Fruit fly (Drosophila melanogaster) whole organism, embryonic: Measurements from ENCODE around the gene Abl.

Experiments used
- BtbVII ChIP-seq: fragments of 200-800 bp; sonication (Bioruptor generic); optimal IDR thresholded peaks from 3 replicates; lab custom pipeline; 2017; ENCODE audit warnings: missing biosample characterization, mild to moderate bottlenecking, missing genetic modification characterization
- CG10959 ChIP-seq: fragments of 200-800 bp; sonication (Bioruptor generic); IDR thresholded peaks from 2 replicates; pipeline ENCODE4 v1.3.6; 2022; ENCODE audit warnings: missing biosample characterization, missing genetic modification characterization
- CG10979 ChIP-seq: fragments of 200-800 bp; sonication (Bioruptor generic); optimal IDR thresholded peaks from 2 replicates; lab custom pipeline; 2018; ENCODE audit warnings: missing biosample characterization, mild to moderate bottlenecking, missing genetic modification characterization, moderate library complexity
- CG11695 ChIP-seq: fragments of 200-800 bp; sonication (Bioruptor generic); IDR thresholded peaks from 3 replicates; pipeline ENCODE4 v1.3.6; 2022; ENCODE audit warnings: missing biosample characterization, missing genetic modification characterization
- CG14965 ChIP-seq: fragments of 200-800 bp; sonication (Bioruptor generic); optimal IDR thresholded peaks from 2 replicates; lab custom pipeline; 2016; ENCODE audit warnings: missing biosample characterization, missing genetic modification characterization, borderline replicate concordance
- CG16813 ChIP-seq: fragments of 200-800 bp; sonication (Bioruptor generic); IDR thresholded peaks from 3 replicates; pipeline ENCODE4 v1.3.6; 2022; ENCODE audit warnings: missing biosample characterization, missing genetic modification characterization; ENCODE audit not compliant: partially characterized antibody
- CG18476 ChIP-seq: fragments of 200-800 bp; sonication (Bioruptor generic); optimal IDR thresholded peaks from 2 replicates; lab custom pipeline; 2016; ENCODE audit warnings: missing biosample characterization, mild to moderate bottlenecking, missing genetic modification characterization
- CG2116 ChIP-seq: fragments of 200-800 bp; sonication (Bioruptor generic); optimal IDR thresholded peaks from 3 replicates; lab custom pipeline; 2018; ENCODE audit warnings: missing biosample characterization, mild to moderate bottlenecking, missing genetic modification characterization
- CG2678 ChIP-seq: fragments of 200-800 bp; sonication (Bioruptor generic); optimal IDR thresholded peaks from 3 replicates; lab custom pipeline; 2019; ENCODE audit warnings: missing biosample characterization, mild to moderate bottlenecking, missing genetic modification characterization, moderate library complexity
- CG2875 ChIP-seq: fragments of 200-800 bp; sonication (Bioruptor generic); optimal IDR thresholded peaks from 2 replicates; lab custom pipeline; 2017; ENCODE audit warnings: missing biosample characterization, mild to moderate bottlenecking, missing genetic modification characterization, missing genetic modification reagents
- CG30403 ChIP-seq: fragments of 200-800 bp; sonication (Bioruptor generic); optimal IDR thresholded peaks from 3 replicates; lab custom pipeline; 2016; ENCODE audit warnings: missing biosample characterization, missing genetic modification characterization
- CG34224 ChIP-seq: fragments of 200-800 bp; sonication (Bioruptor generic); IDR thresholded peaks from 3 replicates; pipeline ENCODE4 v1.3.6; 2022; ENCODE audit warnings: missing biosample characterization, missing genetic modification characterization; ENCODE audit not compliant: partially characterized antibody
- CG3838 ChIP-seq: fragments of 200-800 bp; sonication (Bioruptor generic); optimal IDR thresholded peaks from 3 replicates; lab custom pipeline; 2016; ENCODE audit warnings: missing biosample characterization, missing genetic modification characterization
- CG42726 ChIP-seq: fragments of 200-800 bp; sonication (Bioruptor generic); IDR thresholded peaks from 2 replicates; pipeline ENCODE4 v1.3.6; 2022; ENCODE audit warnings: missing biosample characterization, missing genetic modification characterization; ENCODE audit not compliant: partially characterized antibody
- CG4424 ChIP-seq: fragments of 200-800 bp; sonication (Bioruptor generic); optimal IDR thresholded peaks from 3 replicates; lab custom pipeline; 2016; ENCODE audit warnings: missing biosample characterization, missing genetic modification characterization
- CG6175 ChIP-seq: fragments of 200-800 bp; sonication (Bioruptor generic); IDR thresholded peaks from 3 replicates; pipeline ENCODE4 v1.3.6; 2022; ENCODE audit warnings: missing biosample characterization, missing genetic modification characterization
- CG6813 ChIP-seq: fragments of 200-800 bp; sonication (Bioruptor generic); optimal IDR thresholded peaks from 2 replicates; lab custom pipeline; 2017; ENCODE audit warnings: missing biosample characterization, missing genetic modification characterization, mild to moderate bottlenecking, moderate library complexity, missing genetic modification reagents
- CG7372 ChIP-seq: fragments of 200-800 bp; sonication (Bioruptor generic); IDR thresholded peaks from 2 replicates; pipeline ENCODE4 v1.3.6; 2022; ENCODE audit warnings: missing biosample characterization, missing genetic modification characterization
- CG9797 ChIP-seq: fragments of 200-800 bp; sonication (Bioruptor generic); optimal IDR thresholded peaks from 3 replicates; lab custom pipeline; 2018; ENCODE audit warnings: missing biosample characterization, mild to moderate bottlenecking, missing genetic modification characterization
- CHES-1-like ChIP-seq: fragments of 200-800 bp; sonication (Bioruptor generic); optimal IDR thresholded peaks from 2 replicates; lab custom pipeline; 2016; ENCODE audit warnings: missing biosample characterization, missing genetic modification characterization
- CkIIα-i1 ChIP-seq: fragments of 200-800 bp; sonication (Bioruptor generic); IDR thresholded peaks from 2 replicates; pipeline ENCODE4 v1.3.6; 2022; ENCODE audit warnings: missing biosample characterization, missing genetic modification characterization
- Dip3 ChIP-seq: fragments of 200-800 bp; sonication (Bioruptor generic); optimal IDR thresholded peaks from 3 replicates; lab custom pipeline; 2016; ENCODE audit warnings: missing biosample characterization, missing genetic modification characterization
- Fer2 ChIP-seq: fragments of 200-800 bp; sonication (Bioruptor generic); optimal IDR thresholded peaks from 2 replicates; lab custom pipeline; 2018; ENCODE audit warnings: missing biosample characterization, mild to moderate bottlenecking, missing genetic modification characterization, moderate library complexity
- HLH3B ChIP-seq: fragments of 200-800 bp; sonication (Bioruptor generic); IDR thresholded peaks from 2 replicates; pipeline ENCODE4 v1.3.6; 2022; ENCODE audit warnings: missing biosample characterization, missing genetic modification characterization
- Meics ChIP-seq: fragments of 200-800 bp; sonication (Bioruptor generic); optimal IDR thresholded peaks from 2 replicates; lab custom pipeline; 2017; ENCODE audit warnings: missing biosample characterization, mild to moderate bottlenecking, missing genetic modification characterization
- NFAT ChIP-seq: fragments of 200-800 bp; sonication (Bioruptor generic); IDR thresholded peaks from 2 replicates; pipeline ENCODE4 v1.3.6; 2022; ENCODE audit warnings: missing biosample characterization, missing genetic modification characterization
- Oaz ChIP-seq: fragments of 200-800 bp; sonication (Bioruptor generic); IDR thresholded peaks from 2 replicates; pipeline ENCODE4 v1.3.6; 2022; ENCODE audit warnings: missing biosample characterization, missing genetic modification characterization
- ase ChIP-seq: fragments of 200-800 bp; sonication (Bioruptor generic); IDR thresholded peaks from 3 replicates; pipeline ENCODE4 v1.3.6; 2022; ENCODE audit warnings: missing biosample characterization, missing genetic modification characterization
- bowl ChIP-seq: fragments of 200-800 bp; sonication (Bioruptor generic); IDR thresholded peaks from 2 replicates; pipeline ENCODE4 v1.3.6; 2022; ENCODE audit warnings: missing biosample characterization, missing genetic modification characterization
- bsh ChIP-seq, 2 experiments: fragments of 200-800 bp; sonication (Bioruptor generic); optimal IDR thresholded peaks; 2 replicates each; lab custom pipeline; 2017 to 2018; ENCODE audit warnings: mild to moderate bottlenecking in 2 of 2, missing biosample characterization in 2 of 2, missing genetic modification characterization in 2 of 2, moderate library complexity in 1 of 2
- caup ChIP-seq: fragments of 200-800 bp; sonication (Bioruptor generic); optimal IDR thresholded peaks from 3 replicates; lab custom pipeline; 2017; ENCODE audit warnings: missing biosample characterization, mild to moderate bottlenecking, missing genetic modification characterization, moderate library complexity; ENCODE audit not compliant: severe bottlenecking
- cwo ChIP-seq: fragments of 200-800 bp; sonication (Bioruptor generic); optimal IDR thresholded peaks from 3 replicates; lab custom pipeline; 2017; ENCODE audit warnings: missing biosample characterization, missing genetic modification characterization, mild to moderate bottlenecking, moderate library complexity, missing genetic modification reagents
- danr ChIP-seq: fragments of 200-800 bp; sonication (Bioruptor generic); IDR thresholded peaks from 2 replicates; pipeline ENCODE4 v1.3.6; 2022; ENCODE audit warnings: missing biosample characterization, missing genetic modification characterization
- dpn ChIP-seq, 2 experiments: fragments of 200-800 bp; sonication (Bioruptor generic); optimal IDR thresholded peaks; 3 replicates each; lab custom pipeline; 2016; ENCODE audit warnings: missing biosample characterization in 2 of 2, missing genetic modification characterization in 2 of 2
- emc ChIP-seq: fragments of 200-800 bp; sonication (Bioruptor generic); optimal IDR thresholded peaks from 2 replicates; lab custom pipeline; 2016; ENCODE audit warnings: missing biosample characterization, missing genetic modification characterization
- ewg ChIP-seq: fragments of 200-800 bp; sonication (Bioruptor generic); optimal IDR thresholded peaks from 3 replicates; lab custom pipeline; 2017; ENCODE audit warnings: mild to moderate bottlenecking, missing biosample characterization, missing genetic modification reagents, missing genetic modification characterization
- fd64A ChIP-seq: fragments of 200-800 bp; sonication (Bioruptor generic); optimal IDR thresholded peaks from 3 replicates; lab custom pipeline; 2018; ENCODE audit warnings: missing biosample characterization, mild to moderate bottlenecking, missing genetic modification characterization
- fd96Cb ChIP-seq: fragments of 200-800 bp; sonication (Bioruptor generic); optimal IDR thresholded peaks from 2 replicates; lab custom pipeline; 2018; ENCODE audit warnings: missing biosample characterization, mild to moderate bottlenecking, missing genetic modification characterization, moderate library complexity
- grau ChIP-seq: fragments of 200-800 bp; optimal IDR thresholded peaks from 3 replicates; lab custom pipeline; 2019; ENCODE audit warnings: missing biosample characterization, mild to moderate bottlenecking, missing genetic modification characterization, moderate library complexity
- grn ChIP-seq: fragments of 200-800 bp; sonication (Bioruptor generic); optimal IDR thresholded peaks from 3 replicates; lab custom pipeline; 2017; ENCODE audit warnings: missing biosample characterization, missing genetic modification characterization
- ind ChIP-seq: fragments of 200-800 bp; sonication (Bioruptor generic); optimal IDR thresholded peaks from 3 replicates; lab custom pipeline; 2016; ENCODE audit warnings: missing biosample characterization, missing genetic modification characterization
- jigr1 ChIP-seq: fragments of 200-800 bp; sonication (Bioruptor generic); IDR thresholded peaks from 3 replicates; pipeline ENCODE4 v1.3.6; 2022; ENCODE audit warnings: missing biosample characterization, missing genetic modification characterization
- klu ChIP-seq: fragments of 200-800 bp; sonication (Bioruptor generic); IDR thresholded peaks from 2 replicates; pipeline ENCODE4 v1.3.6; 2022; ENCODE audit warnings: missing biosample characterization, missing genetic modification characterization
- lmd ChIP-seq: fragments of 200-800 bp; sonication (Bioruptor generic); IDR thresholded peaks from 2 replicates; pipeline ENCODE4 v1.3.6; 2022; ENCODE audit warnings: missing biosample characterization, missing genetic modification characterization
- odd ChIP-seq: fragments of 200-800 bp; sonication (Bioruptor generic); optimal IDR thresholded peaks from 2 replicates; lab custom pipeline; 2017; ENCODE audit warnings: missing biosample characterization, mild to moderate bottlenecking, missing genetic modification characterization
- pan ChIP-seq, 4 experiments: fragments of >200 bp in 3 of 4; fragments of 200-800 bp in 1 of 4; sonication (Bioruptor generic) in 1 of 4; optimal IDR thresholded peaks in 3 of 4; IDR thresholded peaks in 1 of 4; 2 replicates each; pipeline versions ENCODE4 v1.3.6 to Lab custom; 2017 to 2022; ENCODE audit warnings: missing biosample characterization in 2 of 4, missing genetic modification characterization in 2 of 4, mixed read lengths in 1 of 4
- peb ChIP-seq: fragments of 200-800 bp; sonication (Bioruptor generic); IDR thresholded peaks from 2 replicates; pipeline ENCODE4 v1.3.6; 2022; ENCODE audit warnings: missing biosample characterization, missing genetic modification characterization
- so ChIP-seq: fragments of 200-800 bp; sonication (Bioruptor generic); IDR thresholded peaks from 3 replicates; pipeline ENCODE4 v1.3.6; 2022; ENCODE audit warnings: missing biosample characterization, missing genetic modification characterization
- tin ChIP-seq: fragments of 200-800 bp; sonication (Bioruptor generic); optimal IDR thresholded peaks from 3 replicates; lab custom pipeline; 2016; ENCODE audit warnings: missing biosample characterization, missing genetic modification characterization
- vvl ChIP-seq: fragments of 200-800 bp; sonication (Bioruptor generic); IDR thresholded peaks from 2 replicates; pipeline ENCODE4 v1.3.6; 2022; ENCODE audit warnings: missing biosample characterization, missing genetic modification characterization
- wdn ChIP-seq: fragments of 200-800 bp; sonication (Bioruptor generic); IDR thresholded peaks from 2 replicates; pipeline ENCODE4 v1.3.6; 2022; ENCODE audit warnings: missing biosample characterization, missing genetic modification characterization

The Abl gene

DNA sequence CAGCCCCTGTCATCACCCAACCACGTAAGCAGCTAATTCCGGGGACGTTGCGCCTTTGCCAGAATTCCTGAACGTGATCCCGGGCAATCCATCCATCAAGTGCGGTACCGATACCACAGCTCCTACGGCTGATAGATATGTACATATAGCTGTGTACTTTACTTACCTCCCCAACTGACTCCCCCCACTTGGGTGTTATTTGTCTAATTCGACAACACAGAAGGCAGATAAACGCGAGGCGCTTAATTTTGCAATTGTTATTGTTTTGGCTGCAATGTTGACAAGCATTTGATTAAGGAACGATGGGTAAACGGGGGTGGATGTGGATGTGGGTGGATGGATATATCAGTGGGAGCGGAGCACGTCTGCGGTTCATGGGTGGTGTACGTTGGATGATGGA, 22.5 kb upstream of the Abl start (continued):
- TF ChIP-seq odd (GFP tag; lab: Kevin White, UChicago), result no peak
- TF ChIP-seq NFAT, result no peak
- no peak for TF ChIP-seq CG16813 (GFP tag; lab: Robert Waterston, UW)
- no peak for TF ChIP-seq CG2116 (GFP tag; lab: Kevin White, UChicago)
- no peak for TF ChIP-seq CG10959
- TF ChIP-seq CG7372 (GFP tag; lab: Robert Waterston, UW), result no peak
- TF ChIP-seq CG10979 (tag; lab: Kevin White, UChicago), result no peak
- TF ChIP-seq CG6813 (GFP tag; lab: Kevin White, UChicago), result peak; percentile 20
- peak; percentile 11 for TF ChIP-seq fd64A (GFP tag; lab: Kevin White, UChicago)
- 0 out of 2 replicates have a peak, but pooled peaks have one; percentile 20 for TF ChIP-seq vvl (GFP tag; lab: Robert Waterston, UW)
- TF ChIP-seq CG2678 (tag; lab: Kevin White, UChicago), result no peak
- no peak for TF ChIP-seq grau
- no peak for TF ChIP-seq Oaz
- no peak for TF ChIP-seq peb
- TF ChIP-seq CG6175, result no peak
- 0 out of 2 replicates have a peak, but pooled peaks have one; percentile 21 for TF ChIP-seq HLH3B (GFP tag; lab: Robert Waterston, UW)
- TF ChIP-seq grn (GFP tag; lab: Kevin White, UChicago), result no peak
- TF ChIP-seq tin, result no peak
- TF ChIP-seq so (GFP tag; lab: Robert Waterston, UW), result peak; percentile 37; the same call in 1 of the 3 replicates
- TF ChIP-seq CG18476 (GFP tag; lab: Kevin White, UChicago), result no peak
- TF ChIP-seq CG3838 (GFP tag; lab: Kevin White, UChicago), result no peak
- no peak for TF ChIP-seq CG9797 (GFP tag; lab: Kevin White, UChicago)
- TF ChIP-seq ind (GFP tag; lab: Kevin White, UChicago), result no peak
- TF ChIP-seq bsh (GFP tag; optimal IDR thresholded peaks at IDR 0.05; lab: Kevin White, UChicago), result no peak
- no peak for TF ChIP-seq ase (GFP tag; lab: Robert Waterston, UW)
- no peak for TF ChIP-seq dpn (GFP tag; optimal IDR thresholded peaks at IDR 0.05; lab: Kevin White, UChicago)
- TF ChIP-seq CG11695, result no peak
- no peak for TF ChIP-seq wdn (GFP tag; lab: Robert Waterston, UW)
- no peak for TF ChIP-seq bowl
- no peak for TF ChIP-seq CHES-1-like (GFP tag; lab: Kevin White, UChicago)
- TF ChIP-seq klu (GFP tag; lab: Robert Waterston, UW), result no peak
- no peak for TF ChIP-seq CkIIα-i1
- no peak for TF ChIP-seq emc (GFP tag; lab: Kevin White, UChicago)
- TF ChIP-seq BtbVII (GFP tag; lab: Kevin White, UChicago), result no peak
- no peak for TF ChIP-seq ewg (GFP tag; lab: Kevin White, UChicago)
- no peak for TF ChIP-seq CG34224 (GFP tag; lab: Robert Waterston, UW)
- TF ChIP-seq CG14965 (GFP tag; lab: Kevin White, UChicago), result no peak
- TF ChIP-seq caup (GFP tag; lab: Kevin White, UChicago), result peak; percentile 74
- TF ChIP-seq CG4424 (GFP tag; lab: Kevin White, UChicago), result no peak
- peak; percentile 4 for TF ChIP-seq Dip3 (GFP tag; lab: Kevin White, UChicago)
- peak; percentile 28 for TF ChIP-seq cwo (GFP tag; lab: Kevin White, UChicago)
- peak; percentile 8 for TF ChIP-seq Meics (GFP tag; lab: Kevin White, UChicago)
- TF ChIP-seq CG2875, result peak; percentile 38
- no peak for TF ChIP-seq CG30403 (GFP tag; lab: Kevin White, UChicago)
- TF ChIP-seq CG42726 (GFP tag; lab: Robert Waterston, UW), result no peak
- no peak for TF ChIP-seq pan (optimal IDR thresholded peaks at IDR 0.05; lab: Kevin White, UChicago)
- TF ChIP-seq pan (GFP tag; optimal IDR thresholded peaks at IDR 0.05 in 1 of 2, IDR thresholded peaks at IDR 0.05 in 1 of 2), result no peak
- TF ChIP-seq lmd (GFP tag; lab: Robert Waterston, UW), result no peak
- no peak for TF ChIP-seq jigr1 (GFP tag; lab: Robert Waterston, UW)
- TF ChIP-seq Fer2, result no peak
- TF ChIP-seq danr (GFP tag; lab: Robert Waterston, UW), result no peak
- no peak for TF ChIP-seq fd96Cb
